Fruit fly (Drosophila melanogaster) whole organism, embryonic: Measurements from ENCODE around the gene CG12420.
A peak's percentile ranks its signal among the peaks of the same experiment; 100 is the strongest.

Experiments
- C15 ChIP-seq: fragments of 200-800 bp; sonication (Bioruptor generic); IDR thresholded peaks from 3 replicates; pipeline ENCODE4 v1.3.6; 2022; ENCODE audit warnings: missing biosample characterization, missing genetic modification characterization
- CG10209 ChIP-seq: fragments of 200-800 bp; sonication (Bioruptor generic); optimal IDR thresholded peaks from 3 replicates; lab custom pipeline; 2017; ENCODE audit warnings: missing biosample characterization, mild to moderate bottlenecking, missing genetic modification characterization, missing genetic modification reagents
- CG10366 ChIP-seq: fragments of 200-800 bp; sonication (Bioruptor generic); IDR thresholded peaks from 2 replicates; pipeline ENCODE4 v1.3.6; 2022; ENCODE audit warnings: missing biosample characterization, missing genetic modification characterization
- CG10462 ChIP-seq: fragments of 200-800 bp; sonication (Bioruptor generic); optimal IDR thresholded peaks from 2 replicates; lab custom pipeline; 2016; ENCODE audit warnings: missing biosample characterization, missing genetic modification characterization
- CG10959 ChIP-seq: fragments of 200-800 bp; sonication (Bioruptor generic); IDR thresholded peaks from 2 replicates; pipeline ENCODE4 v1.3.6; 2022; ENCODE audit warnings: missing biosample characterization, missing genetic modification characterization
- CG11085 ChIP-seq: fragments of 200-800 bp; sonication (Bioruptor generic); IDR thresholded peaks from 2 replicates; pipeline ENCODE4 v1.3.6; 2022; ENCODE audit warnings: missing biosample characterization, missing genetic modification characterization
- CG11093 ChIP-seq: fragments of 200-800 bp; sonication (Bioruptor generic); IDR thresholded peaks from 3 replicates; pipeline ENCODE4 v1.3.6; 2022; ENCODE audit warnings: missing biosample characterization, missing genetic modification characterization
- CG12219 ChIP-seq: fragments of 200-800 bp; sonication (Bioruptor generic); optimal IDR thresholded peaks from 3 replicates; lab custom pipeline; 2018; ENCODE audit warnings: missing biosample characterization, mild to moderate bottlenecking, missing genetic modification characterization
- CG13123 ChIP-seq: fragments of 200-800 bp; sonication (Bioruptor generic); optimal IDR thresholded peaks from 2 replicates; lab custom pipeline; 2016; ENCODE audit warnings: missing biosample characterization, missing genetic modification characterization
- CG13775 ChIP-seq: fragments of 200-800 bp; sonication (Bioruptor generic); optimal IDR thresholded peaks from 3 replicates; lab custom pipeline; 2017; ENCODE audit warnings: missing biosample characterization, mild to moderate bottlenecking, missing genetic modification characterization
- CG15269 ChIP-seq: fragments of 200-800 bp; sonication (Bioruptor generic); optimal IDR thresholded peaks from 2 replicates; lab custom pipeline; 2018; ENCODE audit warnings: missing biosample characterization, mild to moderate bottlenecking, missing genetic modification characterization, moderate library complexity
- CG15601 ChIP-seq: fragments of 200-800 bp; sonication (Bioruptor generic); optimal IDR thresholded peaks from 3 replicates; lab custom pipeline; 2019; ENCODE audit warnings: missing biosample characterization, mild to moderate bottlenecking, missing genetic modification characterization, moderate library complexity
- CG16779 ChIP-seq: fragments of 200-800 bp; sonication (Bioruptor generic); IDR thresholded peaks from 2 replicates; pipeline ENCODE4 v1.3.6; 2022; ENCODE audit warnings: missing biosample characterization, missing genetic modification characterization
- CG17361 ChIP-seq: fragments of 200-800 bp; sonication (Bioruptor generic); IDR thresholded peaks from 3 replicates; pipeline ENCODE4 v1.3.6; 2022; ENCODE audit warnings: missing biosample characterization, missing genetic modification characterization
- CG18262 ChIP-seq: fragments of 200-800 bp; optimal IDR thresholded peaks from 3 replicates; lab custom pipeline; 2019; ENCODE audit warnings: missing biosample characterization, mild to moderate bottlenecking, missing genetic modification characterization, moderate library complexity
- CG18476 ChIP-seq: fragments of 200-800 bp; sonication (Bioruptor generic); optimal IDR thresholded peaks from 2 replicates; lab custom pipeline; 2016; ENCODE audit warnings: missing biosample characterization, mild to moderate bottlenecking, missing genetic modification characterization
- CG18599 ChIP-seq: fragments of 200-800 bp; sonication (Bioruptor generic); optimal IDR thresholded peaks from 3 replicates; lab custom pipeline; 2017; ENCODE audit warnings: missing biosample characterization, missing genetic modification characterization, mild to moderate bottlenecking, moderate library complexity, missing genetic modification reagents
- CG2129 ChIP-seq: fragments of 200-800 bp; sonication (Bioruptor generic); IDR thresholded peaks from 2 replicates; pipeline ENCODE4 v1.3.6; 2022; ENCODE audit warnings: missing biosample characterization, missing genetic modification characterization; ENCODE audit not compliant: partially characterized antibody
- CG2875 ChIP-seq: fragments of 200-800 bp; sonication (Bioruptor generic); optimal IDR thresholded peaks from 2 replicates; lab custom pipeline; 2017; ENCODE audit warnings: missing biosample characterization, mild to moderate bottlenecking, missing genetic modification characterization, missing genetic modification reagents
- CG31365 ChIP-seq: fragments of 200-800 bp; sonication (Bioruptor generic); optimal IDR thresholded peaks from 2 replicates; lab custom pipeline; 2018; ENCODE audit warnings: missing biosample characterization, mild to moderate bottlenecking, missing genetic modification characterization
- CG31388 ChIP-seq: fragments of 200-800 bp; sonication (Bioruptor generic); optimal IDR thresholded peaks from 2 replicates; lab custom pipeline; 2016; ENCODE audit warnings: missing biosample characterization, missing genetic modification characterization
- CG3995 ChIP-seq: fragments of 200-800 bp; sonication (Bioruptor generic); optimal IDR thresholded peaks from 3 replicates; lab custom pipeline; 2016; ENCODE audit warnings: missing biosample characterization, missing genetic modification characterization
- CG4360 ChIP-seq: fragments of 200-800 bp; sonication (Bioruptor generic); IDR thresholded peaks from 2 replicates; pipeline ENCODE4 v1.3.6; 2022; ENCODE audit warnings: missing biosample characterization, missing genetic modification characterization
- CG4404 ChIP-seq: fragments of 200-800 bp; sonication (Bioruptor generic); IDR thresholded peaks from 2 replicates; pipeline ENCODE4 v1.3.6; 2022; ENCODE audit warnings: missing biosample characterization, missing genetic modification characterization
- CG6683 ChIP-seq: fragments of 200-800 bp; sonication (Bioruptor generic); optimal IDR thresholded peaks from 2 replicates; lab custom pipeline; 2017; ENCODE audit warnings: missing biosample characterization, mild to moderate bottlenecking, missing genetic modification characterization, missing genetic modification reagents
- CG7745 ChIP-seq: fragments of 200-800 bp; sonication (Bioruptor generic); optimal IDR thresholded peaks from 2 replicates; lab custom pipeline; 2018; ENCODE audit warnings: missing biosample characterization, mild to moderate bottlenecking, missing genetic modification characterization, moderate library complexity
- CG8924 ChIP-seq: fragments of 200-800 bp; optimal IDR thresholded peaks from 3 replicates; lab custom pipeline; 2019; ENCODE audit warnings: missing biosample characterization, mild to moderate bottlenecking, missing genetic modification characterization, moderate library complexity
- CG8944 ChIP-seq: fragments of 200-800 bp; sonication (Bioruptor generic); optimal IDR thresholded peaks from 3 replicates; lab custom pipeline; 2016; ENCODE audit warnings: missing biosample characterization, missing genetic modification characterization
- CrebB ChIP-seq: fragments of 200-800 bp; sonication (Bioruptor generic); optimal IDR thresholded peaks from 3 replicates; lab custom pipeline; 2018; ENCODE audit warnings: missing biosample characterization, mild to moderate bottlenecking, missing genetic modification characterization
- Dek ChIP-seq: fragments of 200-800 bp; sonication (Bioruptor generic); optimal IDR thresholded peaks from 3 replicates; lab custom pipeline; 2019; ENCODE audit warnings: missing biosample characterization, mild to moderate bottlenecking, missing genetic modification characterization, moderate library complexity
- Dll ChIP-seq: fragments of 200-800 bp; sonication (Bioruptor generic); IDR thresholded peaks from 4 replicates; pipeline ENCODE4 v1.3.6; 2022; ENCODE audit warnings: missing biosample characterization, missing genetic modification characterization; ENCODE audit not compliant: partially characterized antibody
- Ets65A ChIP-seq: fragments of 200-800 bp; sonication (Bioruptor generic); peaks from one replicate; lab custom pipeline; 2016; ENCODE audit warnings: missing biosample characterization, missing genetic modification characterization
- HLH3B ChIP-seq: fragments of 200-800 bp; sonication (Bioruptor generic); IDR thresholded peaks from 2 replicates; pipeline ENCODE4 v1.3.6; 2022; ENCODE audit warnings: missing biosample characterization, missing genetic modification characterization
- Hr78 ChIP-seq, 2 experiments: fragments of 200-800 bp in 1 of 2; fragments of >200 bp in 1 of 2; sonication (Bioruptor generic) in 1 of 2; optimal IDR thresholded peaks; 2 replicates each; lab custom pipeline; 2017 to 2019; ENCODE audit warnings: missing biosample characterization in 2 of 2, missing genetic modification characterization in 2 of 2, mild to moderate bottlenecking in 1 of 2, moderate library complexity in 1 of 2
- Sry-β ChIP-seq: fragments of 200-800 bp; sonication (Bioruptor generic); optimal IDR thresholded peaks from 2 replicates; lab custom pipeline; 2018; ENCODE audit warnings: missing biosample characterization, mild to moderate bottlenecking, missing genetic modification characterization, moderate library complexity
- aop ChIP-seq: fragments of 200-800 bp; sonication (Bioruptor generic); IDR thresholded peaks from 2 replicates; pipeline ENCODE4 v1.3.6; 2022; ENCODE audit warnings: missing biosample characterization, missing genetic modification characterization
- crol ChIP-seq: fragments of 200-800 bp; sonication (Bioruptor generic); IDR thresholded peaks from 2 replicates; pipeline ENCODE4 v1.3.6; 2022; ENCODE audit warnings: missing biosample characterization, missing genetic modification characterization
- gcm ChIP-seq: fragments of 200-800 bp; sonication (Bioruptor generic); optimal IDR thresholded peaks from 2 replicates; lab custom pipeline; 2019; ENCODE audit warnings: missing biosample characterization, mild to moderate bottlenecking, missing genetic modification characterization, moderate library complexity
- gsb ChIP-seq: fragments of 200-800 bp; sonication (Bioruptor generic); IDR thresholded peaks from 2 replicates; pipeline ENCODE4 v1.3.6; 2022; ENCODE audit warnings: missing biosample characterization, missing genetic modification characterization
- hbn ChIP-seq: fragments of 200-800 bp; sonication (Bioruptor generic); IDR thresholded peaks from 2 replicates; pipeline ENCODE4 v1.3.6; 2022; ENCODE audit warnings: missing biosample characterization, missing genetic modification characterization; ENCODE audit not compliant: partially characterized antibody
- insv ChIP-seq, 2 experiments: fragments of 200-800 bp; sonication (Bioruptor generic); optimal IDR thresholded peaks; 3 replicates each; lab custom pipeline; 2016 to 2018; ENCODE audit warnings: missing biosample characterization in 2 of 2, missing genetic modification characterization in 2 of 2
- lbe ChIP-seq: fragments of 200-800 bp; sonication (Bioruptor generic); optimal IDR thresholded peaks from 2 replicates; lab custom pipeline; 2016; ENCODE audit warnings: missing biosample characterization, mild to moderate bottlenecking, missing genetic modification characterization
- mam ChIP-seq: fragments of 200-800 bp; sonication (Bioruptor generic); optimal IDR thresholded peaks from 3 replicates; lab custom pipeline; 2016; ENCODE audit warnings: missing biosample characterization, missing genetic modification characterization
- mirr ChIP-seq: fragments of 200-800 bp; sonication (Bioruptor generic); optimal IDR thresholded peaks from 3 replicates; lab custom pipeline; 2018; ENCODE audit warnings: missing biosample characterization, mild to moderate bottlenecking, missing genetic modification characterization
- nerfin-1 ChIP-seq: fragments of 200-800 bp; sonication (Bioruptor generic); optimal IDR thresholded peaks from 3 replicates; lab custom pipeline; 2019; ENCODE audit warnings: missing biosample characterization, mild to moderate bottlenecking, missing genetic modification characterization, moderate library complexity
- odd ChIP-seq: fragments of 200-800 bp; sonication (Bioruptor generic); optimal IDR thresholded peaks from 2 replicates; lab custom pipeline; 2017; ENCODE audit warnings: missing biosample characterization, mild to moderate bottlenecking, missing genetic modification characterization
- org-1 ChIP-seq: fragments of 200-800 bp; sonication (Bioruptor generic); optimal IDR thresholded peaks from 2 replicates; lab custom pipeline; 2017; ENCODE audit warnings: missing biosample characterization, missing genetic modification characterization
- pita ChIP-seq: fragments of 200-800 bp; sonication (Bioruptor generic); optimal IDR thresholded peaks from 2 replicates; lab custom pipeline; 2017; ENCODE audit warnings: missing biosample characterization, mild to moderate bottlenecking, missing genetic modification characterization
- sqz ChIP-seq: fragments of 200-800 bp; sonication (Bioruptor generic); optimal IDR thresholded peaks from 3 replicates; lab custom pipeline; 2018; ENCODE audit warnings: missing biosample characterization, mild to moderate bottlenecking, missing genetic modification characterization
- trem ChIP-seq: fragments of 200-800 bp; optimal IDR thresholded peaks from 3 replicates; lab custom pipeline; 2019; ENCODE audit warnings: missing biosample characterization, mild to moderate bottlenecking, missing genetic modification characterization, moderate library complexity

Gene CG12420

DNA sequence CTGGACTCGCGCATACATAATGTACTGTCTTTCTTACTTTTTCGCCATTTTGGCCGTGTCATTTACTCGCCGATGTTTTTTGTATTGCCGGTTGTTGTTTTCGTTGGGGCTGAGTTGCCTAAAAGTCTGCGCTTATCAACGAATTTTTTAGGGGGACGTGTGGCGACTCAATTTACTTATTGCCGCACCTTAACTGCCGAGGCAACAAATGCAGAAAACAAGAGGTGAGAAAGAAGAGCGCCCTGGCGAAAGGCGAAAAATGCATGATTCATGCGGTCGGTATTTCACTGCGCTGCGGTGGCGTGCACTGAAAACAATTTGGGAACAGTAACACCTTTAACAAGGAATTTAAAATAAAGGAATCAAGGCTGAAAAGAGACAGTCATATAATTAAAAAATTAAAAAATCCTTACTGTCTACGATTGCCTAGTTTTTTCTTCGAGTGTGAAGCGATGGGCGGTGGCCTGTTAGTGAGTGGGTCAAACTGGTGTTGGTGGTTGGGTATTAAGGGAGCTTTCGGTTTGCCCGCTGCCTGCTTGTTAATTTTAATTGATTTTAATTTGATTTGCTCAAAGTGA lies 46.5 kb downstream of the CG12420 start (continued):
- TF ChIP-seq CG4404 (GFP tag; lab: Robert Waterston, UW) (peak; percentile 51; the same call in 1 of the 2 replicates), gcm (GFP tag; lab: Kevin White, UChicago) (peak; percentile 18), CG16779 (GFP tag; lab: Robert Waterston, UW) (peak; percentile 68; the same call in 1 of the 2 replicates), CG15269 (tag; lab: Kevin White, UChicago) (peak; percentile 70), CG31365 (tag; lab: Kevin White, UChicago) (no peak), odd (GFP tag; lab: Kevin White, UChicago) (no peak), CG3995 (GFP tag; lab: Kevin White, UChicago) (peak; percentile 12), insv (GFP tag; optimal IDR thresholded peaks at IDR 0.05; lab: Kevin White, UChicago) (no peak), CG13775 (GFP tag; lab: Kevin White, UChicago) (peak; percentile 22), CG7745 (tag; lab: Kevin White, UChicago) (no peak), crol (no peak), sqz (GFP tag; lab: Kevin White, UChicago) (no peak), Hr78 (GFP tag; optimal IDR thresholded peaks at IDR 0.05; lab: Kevin White, UChicago) (no peak), mirr (no peak), CrebB (tag; lab: Kevin White, UChicago) (no peak), CG17361 (GFP tag; lab: Robert Waterston, UW) (no peak; the same call in 2 of the 3 replicates), CG18599 (GFP tag; lab: Kevin White, UChicago) (peak; percentile 40), CG11085 (peak; percentile 55), CG11093 (GFP tag; lab: Robert Waterston, UW) (peak; percentile 65), CG2129 (GFP tag; lab: Robert Waterston, UW) (no peak), mam (GFP tag; lab: Kevin White, UChicago) (peak; percentile 69), Dek (tag; lab: Kevin White, UChicago) (peak; percentile 72), Dll (GFP tag; lab: Robert Waterston, UW) (no peak), CG6683 (no peak), HLH3B (GFP tag; lab: Robert Waterston, UW) (peak; percentile 82), aop (GFP tag; lab: Robert Waterston, UW) (no peak), CG13123 (no peak), CG10462 (GFP tag; lab: Kevin White, UChicago) (no peak), nerfin-1 (peak; percentile 11), lbe (GFP tag; lab: Kevin White, UChicago) (peak; percentile 77), CG8924 (tag; lab: Kevin White, UChicago) (peak; percentile 24), CG10366 (GFP tag; lab: Robert Waterston, UW) (peak; percentile 85), CG10209 (GFP tag; lab: Kevin White, UChicago) (peak; percentile 56), CG12219 (peak; percentile 29), CG31388 (no peak), CG10959 (GFP tag; lab: Robert Waterston, UW) (no peak), CG8944 (GFP tag; lab: Kevin White, UChicago) (peak; percentile 52), pita (GFP tag; lab: Kevin White, UChicago) (no peak), CG2875 (GFP tag; lab: Kevin White, UChicago) (peak; percentile 62), hbn (no peak), gsb (GFP tag; lab: Robert Waterston, UW) (0 out of 2 replicates have a peak, but pooled peaks have one; percentile 21), CG18476 (GFP tag; lab: Kevin White, UChicago) (peak; percentile 57), Sry-β (GFP tag; lab: Kevin White, UChicago) (no peak), CG15601 (tag; lab: Kevin White, UChicago) (no peak), CG4360 (GFP tag; lab: Robert Waterston, UW) (no peak), CG18262 (tag; lab: Kevin White, UChicago) (no peak), org-1 (GFP tag; lab: Kevin White, UChicago) (peak; percentile 0), trem (peak; percentile 29), Ets65A (peak; percentile 97), C15 (GFP tag; lab: Robert Waterston, UW) (peak; percentile 53; the same call in 1 of the 3 replicates)
